Worm (Caenorhabditis elegans) whole organism, late embryonic: ENCODE measurements around the gene F46B6.12.

Experiments
- ama-1 ChIP-seq: fragments of 150-350 bp; optimal IDR thresholded peaks from 2 replicates; lab custom pipeline; 2014
- ceh-18 ChIP-seq: sonication (generic microtip); optimal IDR thresholded peaks from 2 replicates; lab custom pipeline; 2016; ENCODE audit warnings: missing genetic modification characterization, missing compliant biosample characterization
- elt-2 ChIP-seq: sonication (generic microtip); optimal IDR thresholded peaks from 2 replicates; lab custom pipeline; 2016; ENCODE audit warnings: missing genetic modification reagents, missing genetic modification characterization, missing compliant biosample characterization
- fax-1 ChIP-seq: sonication (generic microtip); optimal IDR thresholded peaks from 2 replicates; lab custom pipeline; 2016; ENCODE audit warnings: missing genotype, missing genetic modification characterization, missing compliant biosample characterization
- fkh-6 ChIP-seq: sonication (generic microtip); optimal IDR thresholded peaks from 2 replicates; lab custom pipeline; 2016; ENCODE audit warnings: missing genetic modification characterization, missing compliant biosample characterization
- pat-9 ChIP-seq: fragments of 200-800 bp; sonication (Bioruptor generic); optimal IDR thresholded peaks from 2 replicates; lab custom pipeline; 2018; ENCODE audit warnings: mild to moderate bottlenecking, missing genetic modification characterization, moderate library complexity, missing compliant biosample characterization
- tbx-2 ChIP-seq: sonication (generic microtip); optimal IDR thresholded peaks from 2 replicates; lab custom pipeline; 2016; ENCODE audit warnings: missing genetic modification characterization, missing compliant biosample characterization
- unc-42 ChIP-seq: sonication (generic microtip); optimal IDR thresholded peaks from 2 replicates; lab custom pipeline; 2016; ENCODE audit warnings: missing genotype, missing genetic modification characterization, missing compliant biosample characterization
- unc-86 ChIP-seq: sonication (generic microtip); optimal IDR thresholded peaks from 2 replicates; lab custom pipeline; 2016; ENCODE audit warnings: missing genetic modification characterization, missing compliant biosample characterization

ce11 chrV:9738077-9738705 is 37.4 kb downstream of the F46B6.12 start:
- TF ChIP-seq elt-2 (tag; lab: Kevin White, UChicago) (no peak), tbx-2 (tag; lab: Kevin White, UChicago) (no peak), unc-86 (tag; lab: Kevin White, UChicago) (no peak), fkh-6 (tag; lab: Kevin White, UChicago) (no peak), ama-1 (lab: Kevin White, UChicago) (no peak), unc-42 (tag; lab: Kevin White, UChicago) (no peak), fax-1 (tag; lab: Kevin White, UChicago) (no peak), pat-9 (tag; lab: Kevin White, UChicago) (no peak), ceh-18 (tag; lab: Kevin White, UChicago) (no peak)
